Worm (Caenorhabditis elegans): ENCODE data around the gene F48G7.13.

DNA sequence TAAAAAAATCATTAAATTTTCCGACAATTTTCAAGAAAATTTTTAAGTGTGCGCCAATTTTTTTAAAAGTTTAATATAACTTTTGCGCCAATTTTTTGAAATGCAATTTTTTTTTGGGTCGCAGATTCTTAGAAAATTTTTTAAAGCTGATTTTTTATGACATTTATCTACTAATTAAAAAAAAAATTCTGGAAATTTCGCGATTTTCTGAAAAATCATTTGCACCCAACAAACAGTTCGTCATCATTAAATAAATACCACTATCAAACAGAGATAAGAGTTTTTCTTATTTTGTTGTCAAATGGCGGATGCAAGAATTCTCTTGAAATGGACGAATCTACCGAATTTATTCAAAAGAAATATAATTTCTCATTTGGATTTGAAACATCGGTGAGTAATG lies at the start of gene F48G7.13:
- TF ChIP-seq flt-1 (GFP tag; IDR thresholded peaks at IDR 0.05) (no peak), ztf-29 (GFP tag; IDR thresholded peaks at IDR 0.05) (no peak), klf-2 (GFP tag; conservative IDR thresholded peaks at IDR 0.05) (no peak)
